Fruit fly (Drosophila melanogaster) S2 (cell line): ENCODE results near the gene CG11247.

Experiments used
- CG8478 ChIP-seq: fragments of >200 bp; optimal IDR thresholded peaks from 2 replicates; lab custom pipeline; 2018
- CTCF ChIP-seq, 2 experiments: fragments of >200 bp; optimal IDR thresholded peaks; 2 replicates each; lab custom pipeline; 2018

dm6 chr3L:21740209-21740608, 11.6 kb upstream of the CG11247 start, which contains the start of gene CG14566:
- TF ChIP-seq CG8478 (no peak), CTCF (optimal IDR thresholded peaks at IDR 0.05; lab: Kevin White, UChicago) (no peak)
